Fruit fly (Drosophila melanogaster) whole organism, pupa: ENCODE results near the gene Rubicon.

Experiments used
- CG12605 ChIP-seq: fragments of 200-800 bp; sonication (Bioruptor generic); IDR thresholded peaks from 2 replicates; pipeline ENCODE4 v1.3.6; 2022; ENCODE audit warnings: missing biosample characterization, missing genetic modification characterization
- CG14655 ChIP-seq: fragments of 200-800 bp; sonication (Bioruptor generic); optimal IDR thresholded peaks from 3 replicates; lab custom pipeline; 2017; ENCODE audit warnings: mild to moderate bottlenecking, missing biosample characterization, missing genetic modification reagents, missing genetic modification characterization
- CG17806 ChIP-seq: fragments of 200-800 bp; sonication (Bioruptor generic); optimal IDR thresholded peaks from 2 replicates; lab custom pipeline; 2018; ENCODE audit warnings: missing biosample characterization, mild to moderate bottlenecking, missing genetic modification characterization, moderate library complexity
- rn ChIP-seq: fragments of 200-800 bp; sonication (Bioruptor generic); IDR thresholded peaks from 2 replicates; pipeline ENCODE4 v1.3.6; 2022; ENCODE audit warnings: missing biosample characterization, missing genetic modification characterization

- no peak for TF ChIP-seq rn (GFP tag; lab: Robert Waterston, UW)
- TF ChIP-seq CG14655 (GFP tag; lab: Kevin White, UChicago), result no peak
- no peak for TF ChIP-seq CG12605
- TF ChIP-seq CG17806, result no peak
Observed at dm6 chrX:8634789-8635188, 42.1 kb upstream of the Rubicon start.
